Fruit fly (Drosophila melanogaster): ENCODE results near the gene KrT95D.

The KrT95D gene

dm6 chr3R:24017648-24018047 lies 14.0 kb downstream of the KrT95D start (continued):
- TF ChIP-seq vvl (GFP tag; IDR thresholded peaks at IDR 0.05) (0 out of 2 replicates have a peak, but pooled peaks have one; percentile 15), Drgx (GFP tag; IDR thresholded peaks at IDR 0.05) (0 out of 2 replicates have a peak, but pooled peaks have one; percentile 43), CG7372 (GFP tag; IDR thresholded peaks at IDR 0.05) (peak; percentile 52; the same call in 1 of the 2 replicates), D19B (GFP tag; optimal IDR thresholded peaks at IDR 0.05) (peak; percentile 34), Sox102F (GFP tag; optimal IDR thresholded peaks at IDR 0.05) (peak; percentile 9), CG11695 (GFP tag; IDR thresholded peaks at IDR 0.05) (0 out of 3 replicates have a peak, but pooled peaks have one; percentile 25)

dm6 chr3R:24015939-24016913 lies 15.4 kb downstream of the KrT95D start:
- TF ChIP-seq crc (GFP tag; optimal IDR thresholded peaks at IDR 0.05) (no peak), Ssrp (tag; optimal IDR thresholded peaks at IDR 0.05) (no peak), CG15269 (tag; optimal IDR thresholded peaks at IDR 0.05) (no peak), Atf6 (GFP tag; IDR thresholded peaks at IDR 0.05) (peak; percentile 21; the same call in 1 of the 2 replicates), org-1 (GFP tag; optimal IDR thresholded peaks at IDR 0.05) (no peak), sqz (GFP tag; optimal IDR thresholded peaks at IDR 0.05) (peak; percentile 10), CG2678 (tag; optimal IDR thresholded peaks at IDR 0.05) (peak; percentile 41), exex (tag; optimal IDR thresholded peaks at IDR 0.05) (peak; percentile 89), CG6689 (GFP tag; IDR thresholded peaks at IDR 0.05) (no peak), grn (GFP tag; optimal IDR thresholded peaks at IDR 0.05) (no peak), CG2889 (GFP tag; IDR thresholded peaks at IDR 0.05) (0 out of 3 replicates have a peak, but pooled peaks have one; percentile 11), dati (GFP tag; IDR thresholded peaks at IDR 0.05) (no peak), mirr (GFP tag; optimal IDR thresholded peaks at IDR 0.05) (peak; percentile 3), CG14050 (GFP tag; IDR thresholded peaks at IDR 0.05) (no peak), eve (GFP tag; optimal IDR thresholded peaks at IDR 0.05) (no peak), CG15514 (GFP tag; optimal IDR thresholded peaks at IDR 0.05) (no peak), amos (GFP tag; IDR thresholded peaks at IDR 0.05; ENCODE audit: partially characterized antibody) (no peak), Nf-YC (tag; optimal IDR thresholded peaks at IDR 0.05) (no peak), BtbVII (GFP tag; optimal IDR thresholded peaks at IDR 0.05) (peak; percentile 28), nerfin-2 (GFP tag; IDR thresholded peaks at IDR 0.05; ENCODE audit: partially characterized antibody) (no peak), pfk (GFP tag; optimal IDR thresholded peaks at IDR 0.05) (no peak), CG10321 (GFP tag; IDR thresholded peaks at IDR 0.05) (peak; percentile 79), CG6791 (GFP tag; IDR thresholded peaks at IDR 0.05; ENCODE audit: partially characterized antibody) (no peak), chinmo (GFP tag; IDR thresholded peaks at IDR 0.05; ENCODE audit: partially characterized antibody) (0 out of 4 replicates have a peak, but pooled peaks have one; percentile 73), Pdp1 (GFP tag; optimal IDR thresholded peaks at IDR 0.05) (peak in 1 of 2 experiments; percentile 12), sug (tag; optimal IDR thresholded peaks at IDR 0.05) (peak; percentile 84), wek (GFP tag; optimal IDR thresholded peaks at IDR 0.05) (no peak), HLH3B (GFP tag; IDR thresholded peaks at IDR 0.05) (no peak), D (optimal IDR thresholded peaks at IDR 0.05) (no peak), D (GFP tag; optimal IDR thresholded peaks at IDR 0.05) (no peak), CG2129 (GFP tag; IDR thresholded peaks at IDR 0.05; ENCODE audit: partially characterized antibody) (no peak), aop (GFP tag; IDR thresholded peaks at IDR 0.05) (no peak), nmo (GFP tag; optimal IDR thresholded peaks at IDR 0.05) (no peak), CG4282 (GFP tag; optimal IDR thresholded peaks at IDR 0.05) (no peak), CG11696 (GFP tag; IDR thresholded peaks at IDR 0.05) (no peak), GATAe (GFP tag; conservative IDR thresholded peaks at IDR 0.05) (peak; percentile 46), ci (GFP tag; IDR thresholded peaks at IDR 0.05) (0 out of 3 replicates have a peak, but pooled peaks have one; percentile 19), sens-2 (GFP tag; IDR thresholded peaks at IDR 0.05) (no peak), CG31224 (GFP tag; IDR thresholded peaks at IDR 0.05) (no peak), Dip2 (GFP tag; IDR thresholded peaks at IDR 0.05) (no peak), CG34376 (GFP tag; optimal IDR thresholded peaks at IDR 0.05) (peak; percentile 44)

All from whole organism, embryonic.